Worm (Caenorhabditis elegans) whole organism, mixed stage, embryonic: ENCODE results near the gene Y41D4A.7.

Experiments
- blmp-1 ChIP-seq: fragments of 150-350 bp; optimal IDR thresholded peaks from 2 replicates; lab custom pipeline; 2014; ENCODE audit warnings: missing biosample characterization, missing genetic modification characterization
- ces-1 ChIP-seq: fragments of 150-350 bp; optimal IDR thresholded peaks from 2 replicates; lab custom pipeline; 2014; ENCODE audit warnings: missing biosample characterization, missing genetic modification reagents, missing genetic modification characterization
- elt-1 ChIP-seq: sonication (generic microtip); optimal IDR thresholded peaks from 2 replicates; lab custom pipeline; 2017; ENCODE audit warnings: missing genetic modification characterization, mild to moderate bottlenecking, missing compliant biosample characterization, antibody characterized with exemption, moderate library complexity, borderline replicate concordance; ENCODE audit not compliant: insufficient read depth
- nhr-12 ChIP-seq: fragments of 150-350 bp; optimal IDR thresholded peaks from 2 replicates; lab custom pipeline; 2014; ENCODE audit warnings: missing biosample characterization, missing genetic modification characterization
- nhr-237 ChIP-seq: fragments of 150-350 bp; optimal IDR thresholded peaks from 2 replicates; lab custom pipeline; 2014; ENCODE audit warnings: missing biosample characterization, missing genetic modification characterization
- pha-4 ChIP-seq: fragments of 150-350 bp; optimal IDR thresholded peaks from 2 replicates; lab custom pipeline; 2018; ENCODE audit warnings: missing biosample characterization, missing genetic modification reagents, missing genetic modification characterization
- unc-39 ChIP-seq: fragments of 150-350 bp; optimal IDR thresholded peaks from 2 replicates; lab custom pipeline; 2014; ENCODE audit warnings: missing biosample characterization, missing genetic modification characterization
- unc-62 ChIP-seq: fragments of 150-350 bp; optimal IDR thresholded peaks from 2 replicates; lab custom pipeline; 2014; ENCODE audit warnings: missing biosample characterization, missing genetic modification reagents, missing genetic modification characterization
- zip-8 ChIP-seq: fragments of 150-350 bp; optimal IDR thresholded peaks from 2 replicates; lab custom pipeline; 2014; ENCODE audit warnings: missing biosample characterization, missing genetic modification characterization
- ztf-11 ChIP-seq: fragments of 150-350 bp; optimal IDR thresholded peaks from 2 replicates; lab custom pipeline; 2014; ENCODE audit warnings: missing biosample characterization, missing genetic modification characterization

DNA sequence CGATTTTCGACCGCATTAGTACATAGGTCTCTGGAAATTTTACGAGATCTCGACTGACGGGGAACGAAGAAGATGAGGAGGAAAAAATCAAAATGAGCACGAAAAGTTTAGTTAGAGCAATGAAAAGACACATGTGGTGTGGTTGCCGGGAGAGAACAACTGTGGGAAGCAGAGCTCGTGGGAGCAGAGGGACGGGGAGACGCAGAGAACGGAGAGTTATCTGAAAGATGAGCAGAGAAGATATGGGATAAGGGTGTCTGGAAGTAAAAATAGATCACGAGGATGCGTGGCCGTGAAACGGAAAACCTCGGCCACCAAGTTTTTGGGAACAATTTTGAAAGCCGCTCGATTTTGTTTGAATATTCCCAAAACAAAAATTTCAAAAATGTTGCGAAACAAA lies at the start of gene Y41D4A.7:
- no peak for TF ChIP-seq ztf-11 (tag; lab: Kevin White, UChicago)
- TF ChIP-seq unc-62, result no peak
- no peak for TF ChIP-seq pha-4
- no peak for TF ChIP-seq blmp-1
- no peak for TF ChIP-seq zip-8 (tag; lab: Kevin White, UChicago)
- no peak for TF ChIP-seq nhr-237 (tag; lab: Kevin White, UChicago)
- no peak for TF ChIP-seq nhr-12 (tag; lab: Kevin White, UChicago)
- TF ChIP-seq elt-1, result no peak
- no peak for TF ChIP-seq unc-39
- no peak for TF ChIP-seq ces-1 (GFP tag; lab: Kevin White, UChicago)
